Worm (Caenorhabditis elegans) whole organism, late embryonic: ENCODE data around the gene spp-12.

Source experiments
- C08G9.2 ChIP-seq: sonication (generic microtip); optimal IDR thresholded peaks from 2 replicates; lab custom pipeline; 2016; ENCODE audit warnings: mild to moderate bottlenecking, missing genetic modification characterization, moderate library complexity, missing compliant biosample characterization
- K09A11.1 ChIP-seq: sonication (generic microtip); optimal IDR thresholded peaks from 2 replicates; lab custom pipeline; 2017; ENCODE audit warnings: antibody characterized with exemption, mild to moderate bottlenecking, missing genetic modification characterization, missing compliant biosample characterization; ENCODE audit not compliant: insufficient read depth
- Y22D7AL.16 ChIP-seq: sonication (generic microtip); optimal IDR thresholded peaks from 2 replicates; lab custom pipeline; 2016; ENCODE audit warnings: missing genetic modification characterization, missing compliant biosample characterization
- ama-1 ChIP-seq: fragments of 150-350 bp; optimal IDR thresholded peaks from 2 replicates; lab custom pipeline; 2014
- ceh-18 ChIP-seq: sonication (generic microtip); optimal IDR thresholded peaks from 2 replicates; lab custom pipeline; 2016; ENCODE audit warnings: missing genetic modification characterization, missing compliant biosample characterization
- ceh-22 ChIP-seq: sonication (generic microtip); optimal IDR thresholded peaks from 2 replicates; lab custom pipeline; 2017; ENCODE audit warnings: missing biosample characterization, missing genetic modification characterization
- ceh-34 ChIP-seq: sonication (generic microtip); optimal IDR thresholded peaks from 2 replicates; lab custom pipeline; 2016; ENCODE audit warnings: mild to moderate bottlenecking, missing genetic modification characterization, missing compliant biosample characterization
- ceh-48 ChIP-seq: sonication (generic microtip); optimal IDR thresholded peaks from 2 replicates; lab custom pipeline; 2016; ENCODE audit warnings: missing genetic modification characterization, inconsistent platforms, missing compliant biosample characterization
- ceh-6 ChIP-seq: fragments of 200-800 bp; sonication (Bioruptor generic); optimal IDR thresholded peaks from 2 replicates; lab custom pipeline; 2018; ENCODE audit warnings: mild to moderate bottlenecking, missing genetic modification characterization, missing compliant biosample characterization
- ceh-9 ChIP-seq: sonication (generic microtip); optimal IDR thresholded peaks from 2 replicates; lab custom pipeline; 2016; ENCODE audit warnings: mild to moderate bottlenecking, missing genetic modification characterization, inconsistent platforms, missing compliant biosample characterization
- dmd-4 ChIP-seq: sonication (generic microtip); optimal IDR thresholded peaks from 2 replicates; lab custom pipeline; 2016; ENCODE audit warnings: borderline replicate concordance, missing genetic modification characterization, missing compliant biosample characterization
- elt-2 ChIP-seq: sonication (generic microtip); optimal IDR thresholded peaks from 2 replicates; lab custom pipeline; 2016; ENCODE audit warnings: missing genetic modification reagents, missing genetic modification characterization, missing compliant biosample characterization
- elt-4 ChIP-seq: sonication (generic microtip); optimal IDR thresholded peaks from 2 replicates; lab custom pipeline; 2016; ENCODE audit warnings: missing genetic modification characterization, missing compliant biosample characterization
- eyg-1 ChIP-seq: sonication (generic microtip); optimal IDR thresholded peaks from 2 replicates; lab custom pipeline; 2016; ENCODE audit warnings: missing genotype, missing genetic modification characterization, missing compliant biosample characterization
- gmeb-2 ChIP-seq: sonication (generic microtip); optimal IDR thresholded peaks from 2 replicates; lab custom pipeline; 2016; ENCODE audit warnings: missing genetic modification characterization, inconsistent platforms, missing compliant biosample characterization
- hlh-15 ChIP-seq: sonication (generic microtip); optimal IDR thresholded peaks from 2 replicates; lab custom pipeline; 2016; ENCODE audit warnings: missing genetic modification characterization, missing compliant biosample characterization
- hlh-8 ChIP-seq: sonication (generic microtip); optimal IDR thresholded peaks from 2 replicates; lab custom pipeline; 2016; ENCODE audit warnings: missing genotype, missing genetic modification characterization, missing compliant biosample characterization
- lim-6 ChIP-seq: sonication (generic microtip); optimal IDR thresholded peaks from 2 replicates; lab custom pipeline; 2016; ENCODE audit warnings: missing genetic modification characterization, missing compliant biosample characterization
- lin-11 ChIP-seq: fragments of 200-800 bp; sonication (Bioruptor generic); optimal IDR thresholded peaks from 2 replicates; lab custom pipeline; 2018; ENCODE audit warnings: mild to moderate bottlenecking, missing genetic modification characterization, missing compliant biosample characterization
- mec-3 ChIP-seq: sonication (generic microtip); optimal IDR thresholded peaks from 2 replicates; lab custom pipeline; 2016; ENCODE audit warnings: borderline replicate concordance, missing genetic modification characterization, missing compliant biosample characterization
- nhr-11 ChIP-seq: fragments of 150-350 bp; optimal IDR thresholded peaks from 2 replicates; lab custom pipeline; 2014; ENCODE audit warnings: missing biosample characterization, missing genetic modification characterization
- pha-4 ChIP-seq: fragments of 150-350 bp; optimal IDR thresholded peaks from 2 replicates; lab custom pipeline; 2018; ENCODE audit warnings: missing biosample characterization, missing genetic modification reagents, missing genetic modification characterization
- pqm-1 ChIP-seq: sonication (generic microtip); optimal IDR thresholded peaks from 2 replicates; lab custom pipeline; 2016; ENCODE audit warnings: missing genetic modification characterization, missing compliant biosample characterization
- rnt-1 ChIP-seq: sonication (generic microtip); optimal IDR thresholded peaks from 2 replicates; lab custom pipeline; 2016; ENCODE audit warnings: missing genetic modification characterization, missing compliant biosample characterization
- sox-2 ChIP-seq: fragments of 200-800 bp; sonication (Bioruptor generic); IDR thresholded peaks from 2 replicates; pipeline ENCODE4 v1.3.6; 2022; ENCODE audit warnings: missing genetic modification reagents, missing genetic modification characterization, missing compliant biosample characterization
- tbx-7 ChIP-seq: sonication (generic microtip); optimal IDR thresholded peaks from 2 replicates; lab custom pipeline; 2016; ENCODE audit warnings: missing genotype, missing genetic modification characterization, missing compliant biosample characterization
- unc-3 ChIP-seq, 2 experiments: fragments of 200-800 bp in 1 of 2; sonication (Bioruptor generic) in 1 of 2; sonication (generic microtip) in 1 of 2; conservative IDR thresholded peaks in 1 of 2; optimal IDR thresholded peaks in 1 of 2; 2 replicates each; pipeline versions ENCODE4 v1.3.6 to Lab custom; 2016 to 2022; ENCODE audit warnings: missing compliant biosample characterization in 2 of 2, missing genetic modification characterization in 2 of 2, missing genetic modification reagents in 1 of 2
- unc-55 ChIP-seq: sonication (generic microtip); optimal IDR thresholded peaks from 2 replicates; lab custom pipeline; 2017; ENCODE audit warnings: missing biosample characterization, missing genetic modification reagents, missing genetic modification characterization
- ztf-16 ChIP-seq: sonication (generic microtip); optimal IDR thresholded peaks from 2 replicates; lab custom pipeline; 2017; ENCODE audit warnings: missing genetic modification characterization, missing compliant biosample characterization

spp-12 gene

ce11 chrV:13916196-13916595 lies 26.6 kb downstream of the spp-12 start, which contains the start of gene str-252:
Gene str-252 (plus strand): TSS chrV:13916496.
- TF ChIP-seq pqm-1 (tag; lab: Kevin White, UChicago), result no peak
- no peak for TF ChIP-seq ceh-9
- TF ChIP-seq unc-55 (GFP tag; lab: Kevin White, UChicago), result no peak
- no peak for TF ChIP-seq ceh-6
- no peak for TF ChIP-seq nhr-11 (tag; lab: Kevin White, UChicago)
- no peak for TF ChIP-seq tbx-7 (tag; lab: Kevin White, UChicago)
- no peak for TF ChIP-seq gmeb-2 (tag; lab: Kevin White, UChicago)
- TF ChIP-seq dmd-4 (tag; lab: Kevin White, UChicago), result no peak

DNA sequence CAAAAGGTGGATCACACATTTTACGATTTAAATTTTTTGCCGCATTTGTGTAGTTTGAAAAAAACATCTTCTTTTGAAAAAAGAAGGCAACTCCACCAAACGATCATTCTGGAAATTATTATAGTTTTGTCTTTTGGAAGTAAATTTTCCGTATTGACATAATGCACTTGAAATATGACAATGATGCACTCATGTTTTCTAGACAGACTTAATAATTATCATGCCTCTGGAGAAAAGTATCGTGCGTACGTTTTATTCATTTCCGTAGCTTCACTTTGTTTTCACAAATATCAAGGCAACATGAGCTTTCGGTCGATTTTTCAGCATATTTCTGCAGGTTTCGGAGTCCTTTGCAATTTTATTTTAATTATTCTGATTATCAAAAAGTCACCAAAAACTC lies 28.7 kb downstream of the spp-12 start, which contains the start of gene str-250:
Gene str-250 (plus strand): TSS at position 301 of the 400 bp plus-strand sequence.
- TF ChIP-seq hlh-8, result no peak

DNA sequence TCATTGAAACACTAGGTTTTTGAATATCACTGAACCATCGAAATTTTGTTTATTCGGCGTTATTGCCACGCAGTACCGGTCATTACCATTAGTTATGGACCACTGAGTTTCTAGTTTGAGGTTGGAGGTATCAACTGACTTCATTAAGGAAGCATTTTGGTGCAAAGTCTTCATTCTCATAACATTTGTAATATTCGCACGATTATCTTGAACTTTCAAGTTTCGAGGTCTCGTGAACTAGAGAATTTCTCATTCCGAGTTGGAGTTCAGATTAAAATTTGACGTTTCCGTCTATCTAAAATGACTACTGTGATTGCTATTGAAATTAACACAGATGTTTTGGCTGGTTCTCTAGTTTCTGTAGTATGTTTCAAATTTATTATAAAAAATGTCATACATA lies 31.1 kb downstream of the spp-12 start, which contains the start of gene srx-42:
Gene srx-42 (plus strand): TSS at position 301 of the 400 bp plus-strand sequence.
- TF ChIP-seq elt-4 (tag; lab: Kevin White, UChicago), result no peak
- TF ChIP-seq hlh-15, result no peak
- TF ChIP-seq rnt-1 (tag; lab: Kevin White, UChicago), result no peak
- TF ChIP-seq lim-6 (tag; lab: Kevin White, UChicago), result no peak
- TF ChIP-seq elt-2 (tag; lab: Kevin White, UChicago), result no peak
- no peak for TF ChIP-seq ceh-34 (tag; lab: Kevin White, UChicago)
- TF ChIP-seq K09A11.1 (tag; lab: Kevin White, UChicago), result no peak
- no peak for TF ChIP-seq mec-3 (tag; lab: Kevin White, UChicago)
- TF ChIP-seq unc-3 (GFP tag; conservative IDR thresholded peaks at IDR 0.05; lab: Robert Waterston, UW), result no peak
- TF ChIP-seq unc-3 (tag; optimal IDR thresholded peaks at IDR 0.05; lab: Kevin White, UChicago), result no peak
- no peak for TF ChIP-seq lin-11 (tag; lab: Kevin White, UChicago)
- no peak for TF ChIP-seq pha-4 (tag; lab: Kevin White, UChicago)
- no peak for TF ChIP-seq ama-1 (lab: Kevin White, UChicago)
- TF ChIP-seq ztf-16 (tag; lab: Kevin White, UChicago), result no peak
- no peak for TF ChIP-seq nhr-11 (tag; lab: Kevin White, UChicago)
- no peak for TF ChIP-seq ceh-48 (tag; lab: Kevin White, UChicago)
- TF ChIP-seq ceh-22, result no peak

ce11 chrV:13923851-13924250 lies 34.2 kb downstream of the spp-12 start, which contains the start of gene srxa-11:
Gene srxa-11 (plus strand): TSS chrV:13924151.
- TF ChIP-seq ceh-34 (tag; lab: Kevin White, UChicago) (no peak), gmeb-2 (tag; lab: Kevin White, UChicago) (no peak), ama-1 (lab: Kevin White, UChicago) (no peak), C08G9.2 (no peak), eyg-1 (tag; lab: Kevin White, UChicago) (no peak), K09A11.1 (tag; lab: Kevin White, UChicago) (no peak), sox-2 (GFP tag; lab: Robert Waterston, UW) (no peak), ceh-18 (tag; lab: Kevin White, UChicago) (no peak), ceh-9 (no peak), ceh-22 (no peak), nhr-11 (tag; lab: Kevin White, UChicago) (no peak)

DNA sequence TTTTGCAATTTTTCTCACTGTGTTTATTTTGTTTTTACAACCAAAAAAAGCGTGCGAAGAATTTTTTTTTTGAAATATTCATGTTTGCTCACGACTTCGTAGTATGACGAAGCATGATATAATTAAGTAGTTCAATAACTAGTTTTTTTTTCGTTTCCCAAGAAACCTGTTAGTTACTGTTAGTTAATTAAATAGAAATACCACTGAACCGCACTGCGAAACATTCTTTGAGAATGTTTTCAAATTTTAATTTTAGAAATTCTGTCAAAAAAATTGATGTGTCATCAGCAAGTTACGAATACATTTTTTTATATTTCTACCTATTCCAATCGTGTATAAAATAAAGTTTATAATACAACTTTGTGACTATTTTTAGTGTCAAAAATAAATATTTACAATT lies 36.8 kb downstream of the spp-12 start, which contains the start of gene srxa-12:
Gene srxa-12 (plus strand): TSS at position 301 of the 400 bp plus-strand sequence.
- TF ChIP-seq ama-1 (lab: Kevin White, UChicago), result no peak

DNA sequence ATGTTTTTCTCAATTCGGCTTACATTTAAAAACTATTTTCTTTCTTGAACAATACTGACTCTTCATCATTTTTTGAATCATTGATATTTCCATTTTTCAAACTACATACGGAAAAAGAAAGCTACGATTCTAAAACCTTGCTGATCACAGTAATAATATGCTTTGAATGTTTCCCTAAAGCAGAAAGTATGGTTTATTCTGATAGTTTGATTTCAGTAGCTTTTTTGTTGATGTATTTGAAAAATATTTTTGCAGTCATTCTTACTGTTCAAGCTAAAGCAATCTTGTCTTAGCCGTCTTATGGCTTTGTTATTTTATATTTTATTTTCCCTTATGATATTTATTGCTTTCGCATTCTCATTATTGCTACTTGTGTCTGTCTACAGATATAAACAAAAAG lies 39.9 kb downstream of the spp-12 start, which contains the start of gene srxa-13:
Gene srxa-13 (plus strand): TSS at position 301 of the 400 bp plus-strand sequence.
- TF ChIP-seq Y22D7AL.16 (tag; lab: Kevin White, UChicago), result no peak
